Worm (Caenorhabditis elegans) whole organism, L4 larva: ENCODE measurements around the gene srw-67.

Experiments used
- ZK546.5 ChIP-seq, 2 experiments: sonication (generic microtip); optimal IDR thresholded peaks; 2 replicates each; lab custom pipeline; 2017; ENCODE audit warnings: missing biosample characterization in 2 of 2, missing genetic modification characterization in 2 of 2
- hlh-30 ChIP-seq: sonication (generic microtip); optimal IDR thresholded peaks from 2 replicates; lab custom pipeline; 2017; ENCODE audit warnings: antibody characterized with exemption, mild to moderate bottlenecking, missing genetic modification characterization, missing compliant biosample characterization; ENCODE audit not compliant: insufficient read depth
- nhr-11 ChIP-seq: fragments of 150-350 bp; optimal IDR thresholded peaks from 2 replicates; lab custom pipeline; 2014; ENCODE audit warnings: missing biosample characterization, missing genetic modification characterization
- unc-39 ChIP-seq: sonication (generic microtip); optimal IDR thresholded peaks from 2 replicates; lab custom pipeline; 2017; ENCODE audit warnings: missing biosample characterization, missing genetic modification characterization

- TF ChIP-seq hlh-30 (tag; lab: Kevin White, UChicago) (no peak), ZK546.5 (tag; optimal IDR thresholded peaks at IDR 0.05; lab: Kevin White, UChicago) (no peak), unc-39 (tag; lab: Kevin White, UChicago) (no peak), nhr-11 (tag; lab: Kevin White, UChicago) (no peak)
Observed at ce11 chrV:7454236-7454635, 36.8 kb downstream of the srw-67 start, which contains the start of gene try-8.
